Worm (Caenorhabditis elegans): ENCODE data around the gene srx-82.

srx-82 gene

ce11 chrV:11572803-11573490 is 16.6 kb upstream of the srx-82 start, which contains the start of the genes H12C20.7 and nhr-68 (continued):
- TF ChIP-seq lim-7 (GFP tag; IDR thresholded peaks at IDR 0.05) = no peak
- TF ChIP-seq nhr-41 (GFP tag; IDR thresholded peaks at IDR 0.05) = peak; percentile 86
- TF ChIP-seq Y5F2A.4 (GFP tag; optimal IDR thresholded peaks at IDR 0.05) = no peak
- no peak for TF ChIP-seq mes-2 (tag; optimal IDR thresholded peaks at IDR 0.05; ENCODE audit: poor library complexity, severe bottlenecking)
- TF ChIP-seq zfp-3 (GFP tag; conservative IDR thresholded peaks at IDR 0.05) = peak; percentile 86
- no peak for TF ChIP-seq egl-27 (tag; optimal IDR thresholded peaks at IDR 0.05)
- TF ChIP-seq php-3 (GFP tag; IDR thresholded peaks at IDR 0.05) = peak; percentile 97
- TF ChIP-seq F44E2.7 (GFP tag; IDR thresholded peaks at IDR 0.05) = no peak
- TF ChIP-seq snpc-1.2 (GFP tag; IDR thresholded peaks at IDR 0.05) = no peak
- peak; percentile 97 for TF ChIP-seq nhr-28 (tag; optimal IDR thresholded peaks at IDR 0.05)
- TF ChIP-seq lin-1 (GFP tag; IDR thresholded peaks at IDR 0.05) = peak; percentile 96
- TF ChIP-seq nhr-42 (GFP tag; IDR thresholded peaks at IDR 0.05) = peak; percentile 86; the same call in 1 of the 2 replicates
- TF ChIP-seq nhr-76 (tag; optimal IDR thresholded peaks at IDR 0.05) = peak; percentile 42
- no peak for TF ChIP-seq vab-7 (GFP tag; IDR thresholded peaks at IDR 0.05)
- peak; percentile 99 for TF ChIP-seq hlh-11 (tag; optimal IDR thresholded peaks at IDR 0.05)
- peak; percentile 48 for TF ChIP-seq nhr-6 (tag; optimal IDR thresholded peaks at IDR 0.05)
- TF ChIP-seq mdl-1 (tag; optimal IDR thresholded peaks at IDR 0.05) = peak; percentile 38 to 98
- peak; percentile 100 for TF ChIP-seq mxl-3 (GFP tag; optimal IDR thresholded peaks at IDR 0.05)
- peak; percentile 37 for TF ChIP-seq jun-1 (tag; optimal IDR thresholded peaks at IDR 0.05)
- no peak for TF ChIP-seq F10B5.3 (tag; optimal IDR thresholded peaks at IDR 0.05)
- no peak for TF ChIP-seq ceh-28 (tag; optimal IDR thresholded peaks at IDR 0.05)
- no peak for TF ChIP-seq snpc-4 (tag; optimal IDR thresholded peaks at IDR 0.05)
- peak in 1 of 2 experiments; percentile 93 for TF ChIP-seq lsy-2 (tag; optimal IDR thresholded peaks at IDR 0.05)
- no peak for TF ChIP-seq zip-11 (GFP tag; IDR thresholded peaks at IDR 0.05)
- no peak for TF ChIP-seq ceh-62 (tag; optimal IDR thresholded peaks at IDR 0.05)

- TF ChIP-seq lsy-2 (tag; optimal IDR thresholded peaks at IDR 0.05) = peak in 1 of 2 experiments; percentile 72
- no peak for TF ChIP-seq daf-16 (GFP tag; optimal IDR thresholded peaks at IDR 0.05)
- TF ChIP-seq daf-16 (tag; optimal IDR thresholded peaks at IDR 0.05) = peak; percentile 52
- TF ChIP-seq dmd-6 (GFP tag; IDR thresholded peaks at IDR 0.05) = peak; percentile 57
- TF ChIP-seq T20F7.1 (GFP tag; optimal IDR thresholded peaks at IDR 0.05) = no peak
- peak; percentile 39 for TF ChIP-seq nhr-28 (tag; optimal IDR thresholded peaks at IDR 0.05)
- no peak for TF ChIP-seq zip-2 (tag; optimal IDR thresholded peaks at IDR 0.05)
These were observed 15.0 kb upstream of the srx-82 start for ce11 chrV:11574563-11574962.

- no peak for TF ChIP-seq ceh-20 (GFP tag; IDR thresholded peaks at IDR 0.05)
- TF ChIP-seq nhr-11 (tag; optimal IDR thresholded peaks at IDR 0.05) = no peak
- no peak for TF ChIP-seq set-16 (GFP tag; IDR thresholded peaks at IDR 0.05)
- no peak for TF ChIP-seq daf-16 (GFP tag; optimal IDR thresholded peaks at IDR 0.05)
- TF ChIP-seq daf-16 (tag; optimal IDR thresholded peaks at IDR 0.05) = no peak
- TF ChIP-seq jun-1 (tag; optimal IDR thresholded peaks at IDR 0.05) = no peak
- TF ChIP-seq ztf-11 (tag; optimal IDR thresholded peaks at IDR 0.05) = no peak
- no peak for TF ChIP-seq nhr-102 (tag; optimal IDR thresholded peaks at IDR 0.05)
These were observed 8.7 kb upstream of the srx-82 start, which contains the start of gene srx-90 for ce11 chrV:11580826-11581225. TSS of gene srx-90 (plus strand) at chrV:11581126.

- TF ChIP-seq F26F4.8 (GFP tag; conservative IDR thresholded peaks at IDR 0.05) (no peak), snpc-1.2 (GFP tag; IDR thresholded peaks at IDR 0.05) (no peak), lin-39 (tag; optimal IDR thresholded peaks at IDR 0.05) (no peak), zag-1 (tag; optimal IDR thresholded peaks at IDR 0.05) (no peak), lim-7 (GFP tag; IDR thresholded peaks at IDR 0.05) (no peak), nhr-41 (GFP tag; IDR thresholded peaks at IDR 0.05) (no peak), tag-97 (GFP tag; IDR thresholded peaks at IDR 0.05) (no peak), saeg-2 (GFP tag; IDR thresholded peaks at IDR 0.05) (no peak), F10B5.3 (tag; optimal IDR thresholded peaks at IDR 0.05) (no peak), lin-38 (GFP tag; IDR thresholded peaks at IDR 0.05) (no peak), aha-1 (tag) (no peak), dmd-9 (GFP tag; IDR thresholded peaks at IDR 0.05) (no peak), lir-3 (tag; optimal IDR thresholded peaks at IDR 0.05) (no peak), mdl-1 (tag; optimal IDR thresholded peaks at IDR 0.05) (no peak), lin-15B (tag; optimal IDR thresholded peaks at IDR 0.05) (no peak), Y5F2A.4 (GFP tag; optimal IDR thresholded peaks at IDR 0.05) (no peak), lin-29 (GFP tag; IDR thresholded peaks at IDR 0.05) (no peak), tra-1 (GFP tag; IDR thresholded peaks at IDR 0.05) (no peak)
These were observed 6.3 kb upstream of the srx-82 start, which contains the start of gene srx-88 for ce11 chrV:11583212-11583611. TSS of gene srx-88 (plus strand) at chrV:11583512.
